Fruit fly (Drosophila melanogaster): ENCODE data around the gene CadN.

- TF ChIP-seq insv (optimal IDR thresholded peaks at IDR 0.05) (no peak), Sin3A (optimal IDR thresholded peaks at IDR 0.05) (no peak)
Observed at dm6 chr2L:17747133-17747824, 30.9 kb downstream of the CadN start.

Data from Kc167 (cell line).